Worm (Caenorhabditis elegans) whole organism, late embryonic: Measurements from ENCODE around the gene nhr-193.

Source experiments
- K02D7.2 ChIP-seq: sonication (generic microtip); optimal IDR thresholded peaks from 2 replicates; lab custom pipeline; 2017; ENCODE audit warnings: mild to moderate bottlenecking, missing genetic modification characterization, missing compliant biosample characterization
- T23F11.4 ChIP-seq: fragments of 200-800 bp; sonication (Bioruptor generic); optimal IDR thresholded peaks from 2 replicates; lab custom pipeline; 2018; ENCODE audit warnings: mild to moderate bottlenecking, missing genetic modification characterization, missing compliant biosample characterization
- ceh-14 ChIP-seq: sonication (generic microtip); optimal IDR thresholded peaks from 2 replicates; lab custom pipeline; 2016; ENCODE audit warnings: missing genotype, missing genetic modification characterization, missing compliant biosample characterization
- ceh-18 ChIP-seq: sonication (generic microtip); optimal IDR thresholded peaks from 2 replicates; lab custom pipeline; 2016; ENCODE audit warnings: missing genetic modification characterization, missing compliant biosample characterization
- ceh-19 ChIP-seq: fragments of 200-800 bp; sonication (Bioruptor generic); optimal IDR thresholded peaks from 2 replicates; lab custom pipeline; 2018; ENCODE audit warnings: mild to moderate bottlenecking, missing genetic modification characterization, missing compliant biosample characterization
- ceh-22 ChIP-seq: sonication (generic microtip); optimal IDR thresholded peaks from 2 replicates; lab custom pipeline; 2017; ENCODE audit warnings: missing biosample characterization, missing genetic modification characterization
- ceh-24 ChIP-seq: sonication (generic microtip); optimal IDR thresholded peaks from 2 replicates; lab custom pipeline; 2016; ENCODE audit warnings: mild to moderate bottlenecking, missing genetic modification characterization, missing compliant biosample characterization
- ceh-30 ChIP-seq: fragments of 150-350 bp; optimal IDR thresholded peaks from 2 replicates; lab custom pipeline; 2014; ENCODE audit warnings: missing biosample characterization, missing genetic modification characterization
- ceh-31 ChIP-seq: sonication (generic microtip); optimal IDR thresholded peaks from 2 replicates; lab custom pipeline; 2016; ENCODE audit warnings: missing genetic modification characterization, missing compliant biosample characterization
- ceh-45 ChIP-seq: fragments of 200-800 bp; sonication (Bioruptor generic); IDR thresholded peaks from 2 replicates; pipeline ENCODE4 v1.3.6; 2022; ENCODE audit warnings: missing genetic modification reagents, missing genetic modification characterization, missing compliant biosample characterization
- ceh-6 ChIP-seq: fragments of 200-800 bp; sonication (Bioruptor generic); optimal IDR thresholded peaks from 2 replicates; lab custom pipeline; 2018; ENCODE audit warnings: mild to moderate bottlenecking, missing genetic modification characterization, missing compliant biosample characterization
- che-1 ChIP-seq: sonication (generic microtip); optimal IDR thresholded peaks from 2 replicates; lab custom pipeline; 2016; ENCODE audit warnings: mild to moderate bottlenecking, missing genetic modification characterization, missing compliant biosample characterization
- dmd-4 ChIP-seq: sonication (generic microtip); optimal IDR thresholded peaks from 2 replicates; lab custom pipeline; 2016; ENCODE audit warnings: borderline replicate concordance, missing genetic modification characterization, missing compliant biosample characterization
- elt-4 ChIP-seq: sonication (generic microtip); optimal IDR thresholded peaks from 2 replicates; lab custom pipeline; 2016; ENCODE audit warnings: missing genetic modification characterization, missing compliant biosample characterization
- fax-1 ChIP-seq: sonication (generic microtip); optimal IDR thresholded peaks from 2 replicates; lab custom pipeline; 2016; ENCODE audit warnings: missing genotype, missing genetic modification characterization, missing compliant biosample characterization
- fkh-6 ChIP-seq: sonication (generic microtip); optimal IDR thresholded peaks from 2 replicates; lab custom pipeline; 2016; ENCODE audit warnings: missing genetic modification characterization, missing compliant biosample characterization
- hlh-13 ChIP-seq: fragments of 200-800 bp; sonication (Bioruptor generic); optimal IDR thresholded peaks from 2 replicates; lab custom pipeline; 2018; ENCODE audit warnings: mild to moderate bottlenecking, missing genetic modification characterization, missing compliant biosample characterization
- hlh-6 ChIP-seq: sonication (generic microtip); optimal IDR thresholded peaks from 2 replicates; lab custom pipeline; 2016; ENCODE audit warnings: missing genotype, missing genetic modification characterization, missing compliant biosample characterization
- lim-6 ChIP-seq: sonication (generic microtip); optimal IDR thresholded peaks from 2 replicates; lab custom pipeline; 2016; ENCODE audit warnings: missing genetic modification characterization, missing compliant biosample characterization
- lin-11 ChIP-seq: fragments of 200-800 bp; sonication (Bioruptor generic); optimal IDR thresholded peaks from 2 replicates; lab custom pipeline; 2018; ENCODE audit warnings: mild to moderate bottlenecking, missing genetic modification characterization, missing compliant biosample characterization
- mec-3 ChIP-seq: sonication (generic microtip); optimal IDR thresholded peaks from 2 replicates; lab custom pipeline; 2016; ENCODE audit warnings: borderline replicate concordance, missing genetic modification characterization, missing compliant biosample characterization
- nhr-11 ChIP-seq: fragments of 150-350 bp; optimal IDR thresholded peaks from 2 replicates; lab custom pipeline; 2014; ENCODE audit warnings: missing biosample characterization, missing genetic modification characterization
- npax-4 ChIP-seq: sonication (generic microtip); optimal IDR thresholded peaks from 2 replicates; lab custom pipeline; 2016; ENCODE audit warnings: missing genetic modification characterization, missing compliant biosample characterization
- odd-2 ChIP-seq: sonication (generic microtip); optimal IDR thresholded peaks from 2 replicates; lab custom pipeline; 2017; ENCODE audit warnings: antibody characterized with exemption, mild to moderate bottlenecking, missing genetic modification characterization, missing compliant biosample characterization
- pag-3 ChIP-seq: sonication (generic microtip); optimal IDR thresholded peaks from 2 replicates; lab custom pipeline; 2016; ENCODE audit warnings: missing compliant biosample characterization, missing genetic modification characterization, borderline replicate concordance
- pha-2 ChIP-seq: sonication (generic microtip); optimal IDR thresholded peaks from 2 replicates; lab custom pipeline; 2017; ENCODE audit warnings: mild to moderate bottlenecking, missing genetic modification characterization, missing compliant biosample characterization
- pqm-1 ChIP-seq: sonication (generic microtip); optimal IDR thresholded peaks from 2 replicates; lab custom pipeline; 2016; ENCODE audit warnings: missing genetic modification characterization, missing compliant biosample characterization
- rnt-1 ChIP-seq: sonication (generic microtip); optimal IDR thresholded peaks from 2 replicates; lab custom pipeline; 2016; ENCODE audit warnings: missing genetic modification characterization, missing compliant biosample characterization
- sdc-2 ChIP-seq: sonication (generic microtip); optimal IDR thresholded peaks from 2 replicates; lab custom pipeline; 2016; ENCODE audit warnings: missing genotype, missing genetic modification characterization, missing compliant biosample characterization
- sox-2 ChIP-seq: fragments of 200-800 bp; sonication (Bioruptor generic); IDR thresholded peaks from 2 replicates; pipeline ENCODE4 v1.3.6; 2022; ENCODE audit warnings: missing genetic modification reagents, missing genetic modification characterization, missing compliant biosample characterization
- tbx-7 ChIP-seq: sonication (generic microtip); optimal IDR thresholded peaks from 2 replicates; lab custom pipeline; 2016; ENCODE audit warnings: missing genotype, missing genetic modification characterization, missing compliant biosample characterization
- unc-3 ChIP-seq, 2 experiments: fragments of 200-800 bp in 1 of 2; sonication (Bioruptor generic) in 1 of 2; sonication (generic microtip) in 1 of 2; conservative IDR thresholded peaks in 1 of 2; optimal IDR thresholded peaks in 1 of 2; 2 replicates each; pipeline versions ENCODE4 v1.3.6 to Lab custom; 2016 to 2022; ENCODE audit warnings: missing compliant biosample characterization in 2 of 2, missing genetic modification characterization in 2 of 2, missing genetic modification reagents in 1 of 2
- unc-42 ChIP-seq: sonication (generic microtip); optimal IDR thresholded peaks from 2 replicates; lab custom pipeline; 2016; ENCODE audit warnings: missing genotype, missing genetic modification characterization, missing compliant biosample characterization
- unc-55 ChIP-seq: sonication (generic microtip); optimal IDR thresholded peaks from 2 replicates; lab custom pipeline; 2017; ENCODE audit warnings: missing biosample characterization, missing genetic modification reagents, missing genetic modification characterization
- zip-5 ChIP-seq: sonication (generic microtip); optimal IDR thresholded peaks from 2 replicates; lab custom pipeline; 2016; ENCODE audit warnings: missing genetic modification characterization, missing compliant biosample characterization
- ztf-16 ChIP-seq: sonication (generic microtip); optimal IDR thresholded peaks from 2 replicates; lab custom pipeline; 2017; ENCODE audit warnings: missing genetic modification characterization, missing compliant biosample characterization

The nhr-193 gene

DNA sequence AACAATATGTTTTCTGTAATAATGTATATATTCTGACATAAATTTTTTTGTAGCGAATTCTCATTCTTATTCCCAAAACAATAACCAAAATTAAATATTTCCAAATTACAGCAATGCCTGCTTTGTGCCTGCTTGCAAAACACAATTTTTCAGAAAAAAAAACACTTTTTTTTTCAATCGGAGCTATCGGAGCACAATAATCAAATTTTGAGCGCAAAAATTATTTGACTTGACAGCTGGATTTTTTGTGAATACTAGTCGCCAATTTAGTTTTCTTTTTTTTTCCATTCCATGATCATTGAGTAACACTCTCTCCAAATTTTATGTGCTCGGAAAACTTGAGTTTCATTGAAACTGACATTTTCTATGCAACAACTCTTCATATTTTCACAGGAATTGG, 24.9 kb upstream of the nhr-193 start, which contains the start of gene srh-180:
Gene srh-180 (plus strand): TSS at position 301 of the 400 bp plus-strand sequence.
- TF ChIP-seq ztf-16, result no peak
- TF ChIP-seq ceh-45 (GFP tag; lab: Robert Waterston, UW), result no peak
- TF ChIP-seq unc-42 (tag; lab: Kevin White, UChicago), result no peak
- no peak for TF ChIP-seq fkh-6 (tag; lab: Kevin White, UChicago)
- no peak for TF ChIP-seq zip-5 (tag; lab: Kevin White, UChicago)
- TF ChIP-seq unc-55 (GFP tag; lab: Kevin White, UChicago), result no peak
- TF ChIP-seq lim-6 (tag; lab: Kevin White, UChicago), result no peak
- TF ChIP-seq hlh-6 (tag; lab: Kevin White, UChicago), result no peak

DNA sequence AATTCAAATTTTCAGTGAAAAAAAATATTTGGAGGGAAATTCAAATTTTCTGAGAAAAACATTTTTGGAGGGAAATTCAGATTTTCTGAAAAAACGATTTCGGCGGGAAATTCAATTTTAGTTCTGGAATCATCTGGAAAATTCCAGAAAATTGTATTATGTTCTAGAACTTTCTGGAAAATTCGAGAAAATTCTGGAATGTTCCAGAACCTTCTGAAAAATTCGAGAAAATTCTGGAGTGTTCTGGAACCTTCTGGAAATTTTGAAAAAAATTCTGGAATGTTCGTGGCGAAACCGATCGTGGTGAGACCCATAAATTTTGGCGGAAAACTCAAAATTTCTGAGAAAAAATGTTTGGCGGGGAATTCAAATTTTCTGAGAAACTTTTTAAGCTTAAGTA, 20.0 kb upstream of the nhr-193 start:
- TF ChIP-seq ceh-14 (tag; lab: Kevin White, UChicago) (no peak), unc-42 (tag; lab: Kevin White, UChicago) (no peak), ceh-6 (GFP tag; lab: Kevin White, UChicago) (no peak), sox-2 (GFP tag; lab: Robert Waterston, UW) (no peak), unc-3 (GFP tag; conservative IDR thresholded peaks at IDR 0.05; lab: Robert Waterston, UW) (no peak), unc-3 (tag; optimal IDR thresholded peaks at IDR 0.05; lab: Kevin White, UChicago) (no peak), odd-2 (no peak), ceh-45 (GFP tag; lab: Robert Waterston, UW) (no peak), pqm-1 (tag; lab: Kevin White, UChicago) (no peak), ztf-16 (no peak), lin-11 (tag; lab: Kevin White, UChicago) (no peak), ceh-30 (tag; lab: Kevin White, UChicago) (no peak), hlh-13 (GFP tag; lab: Kevin White, UChicago) (no peak)

DNA sequence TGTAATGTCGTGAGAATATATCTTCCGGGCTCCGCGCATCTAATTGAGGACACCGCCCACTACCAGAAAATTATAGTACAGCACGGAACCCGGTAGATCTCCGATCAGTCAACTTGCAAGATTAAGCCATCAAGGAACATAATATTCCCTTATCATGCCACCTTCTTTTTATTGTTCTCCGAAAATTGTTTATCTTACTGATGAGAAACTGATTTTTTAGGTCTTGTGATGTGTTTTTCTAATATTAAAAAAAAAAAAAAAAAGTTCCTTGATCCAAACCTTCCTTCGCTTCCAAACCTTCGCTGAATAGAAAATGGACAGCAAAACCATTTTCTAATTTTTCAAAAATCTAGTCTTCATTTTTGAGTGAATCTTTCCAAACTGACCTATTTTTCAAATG, 13.3 kb upstream of the nhr-193 start, which contains the start of gene F57G8.7:
Gene F57G8.7 (plus strand): TSS at position 301 of the 400 bp plus-strand sequence.
- TF ChIP-seq T23F11.4 (GFP tag; lab: Kevin White, UChicago) (no peak), hlh-13 (GFP tag; lab: Kevin White, UChicago) (no peak), npax-4 (tag; lab: Kevin White, UChicago) (no peak), odd-2 (no peak), ceh-18 (tag; lab: Kevin White, UChicago) (no peak), pha-2 (tag; lab: Kevin White, UChicago) (no peak), ceh-24 (tag; lab: Kevin White, UChicago) (no peak), lim-6 (tag; lab: Kevin White, UChicago) (no peak), dmd-4 (no peak), rnt-1 (tag; lab: Kevin White, UChicago) (no peak), unc-55 (GFP tag; lab: Kevin White, UChicago) (no peak), ceh-19 (GFP tag; lab: Kevin White, UChicago) (no peak), che-1 (no peak), pag-3 (tag; lab: Kevin White, UChicago) (no peak), zip-5 (tag; lab: Kevin White, UChicago) (no peak), unc-42 (tag; lab: Kevin White, UChicago) (no peak), tbx-7 (tag; lab: Kevin White, UChicago) (no peak), K02D7.2 (no peak), ceh-31 (tag; lab: Kevin White, UChicago) (no peak)

DNA sequence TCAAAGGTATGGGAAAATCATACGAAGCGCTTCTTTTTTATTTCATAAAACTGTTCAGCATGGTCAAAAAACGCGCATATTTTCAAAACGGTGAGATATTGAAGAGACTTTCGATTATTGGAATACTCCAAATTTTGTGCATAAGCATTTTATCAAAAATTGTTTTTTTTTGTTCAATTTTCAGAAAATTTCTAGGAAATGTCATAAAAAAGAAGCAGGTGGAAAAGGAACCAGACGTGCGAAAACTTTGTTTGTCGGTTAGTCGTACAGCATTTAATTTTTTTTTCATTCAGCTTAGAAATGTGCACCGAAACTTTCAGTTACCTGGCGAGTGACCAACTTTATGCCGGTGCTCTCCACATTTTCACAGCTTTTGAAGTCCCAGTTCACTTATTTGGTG, 8.7 kb upstream of the nhr-193 start, which contains the start of gene srh-167:
Gene srh-167 (plus strand): TSS at position 301 of the 400 bp plus-strand sequence.
- TF ChIP-seq elt-4 (tag; lab: Kevin White, UChicago), result no peak
- TF ChIP-seq tbx-7 (tag; lab: Kevin White, UChicago), result no peak
- no peak for TF ChIP-seq fax-1 (tag; lab: Kevin White, UChicago)
- TF ChIP-seq T23F11.4 (GFP tag; lab: Kevin White, UChicago), result no peak
- TF ChIP-seq mec-3 (tag; lab: Kevin White, UChicago), result no peak
- no peak for TF ChIP-seq nhr-11
- no peak for TF ChIP-seq K02D7.2
- TF ChIP-seq sdc-2 (tag; lab: Kevin White, UChicago), result no peak
- TF ChIP-seq ceh-22 (tag; lab: Kevin White, UChicago), result no peak
- TF ChIP-seq unc-55 (GFP tag; lab: Kevin White, UChicago), result no peak
- TF ChIP-seq ceh-14 (tag; lab: Kevin White, UChicago), result no peak
- no peak for TF ChIP-seq unc-42 (tag; lab: Kevin White, UChicago)
- no peak for TF ChIP-seq dmd-4
